Worm (Caenorhabditis elegans) whole organism, mixed stage, embryonic: ENCODE results near the gene hot-6.

Source experiments
- M03D4.4 ChIP-seq: sonication (generic microtip); optimal IDR thresholded peaks from 2 replicates; lab custom pipeline; 2017; ENCODE audit warnings: mild to moderate bottlenecking, missing genetic modification characterization, missing compliant biosample characterization
- bed-3 ChIP-seq: fragments of 200-800 bp; sonication (Bioruptor generic); optimal IDR thresholded peaks from 3 replicates; lab custom pipeline; 2018; ENCODE audit warnings: mild to moderate bottlenecking, missing genetic modification characterization, moderate library complexity, missing compliant biosample characterization
- blmp-1 ChIP-seq: fragments of 150-350 bp; optimal IDR thresholded peaks from 2 replicates; lab custom pipeline; 2014; ENCODE audit warnings: missing biosample characterization, missing genetic modification characterization
- ceh-43 ChIP-seq: fragments of 200-800 bp; sonication (Bioruptor generic); optimal IDR thresholded peaks from 2 replicates; lab custom pipeline; 2018; ENCODE audit warnings: mild to moderate bottlenecking, missing genetic modification characterization, moderate library complexity, missing compliant biosample characterization
- ceh-83 ChIP-seq: fragments of 200-800 bp; sonication (Bioruptor generic); optimal IDR thresholded peaks from 2 replicates; lab custom pipeline; 2018; ENCODE audit warnings: mild to moderate bottlenecking, missing genetic modification characterization, missing compliant biosample characterization
- ces-1 ChIP-seq: fragments of 150-350 bp; optimal IDR thresholded peaks from 2 replicates; lab custom pipeline; 2014; ENCODE audit warnings: missing biosample characterization, missing genetic modification reagents, missing genetic modification characterization
- cnd-1 ChIP-seq: fragments of 200-800 bp; sonication (Bioruptor generic); optimal IDR thresholded peaks from 2 replicates; lab custom pipeline; 2018; ENCODE audit warnings: mild to moderate bottlenecking, missing genetic modification characterization, missing compliant biosample characterization
- drap-1 ChIP-seq: fragments of 200-800 bp; sonication (Bioruptor generic); optimal IDR thresholded peaks from 3 replicates; lab custom pipeline; 2018; ENCODE audit warnings: mild to moderate bottlenecking, missing genetic modification characterization, missing compliant biosample characterization
- elt-1 ChIP-seq: sonication (generic microtip); optimal IDR thresholded peaks from 2 replicates; lab custom pipeline; 2017; ENCODE audit warnings: missing genetic modification characterization, mild to moderate bottlenecking, missing compliant biosample characterization, antibody characterized with exemption, moderate library complexity, borderline replicate concordance; ENCODE audit not compliant: insufficient read depth
- elt-3 ChIP-seq: fragments of 150-350 bp; optimal IDR thresholded peaks from 2 replicates; lab custom pipeline; 2014; ENCODE audit warnings: missing biosample characterization, missing genetic modification characterization
- flh-1 ChIP-seq: fragments of 200-800 bp; sonication (Bioruptor generic); optimal IDR thresholded peaks from 2 replicates; lab custom pipeline; 2018; ENCODE audit warnings: mild to moderate bottlenecking, missing genetic modification characterization, moderate library complexity, missing compliant biosample characterization
- ham-2 ChIP-seq: fragments of 200-800 bp; sonication (Bioruptor generic); optimal IDR thresholded peaks from 2 replicates; lab custom pipeline; 2018; ENCODE audit warnings: mild to moderate bottlenecking, missing genetic modification characterization, missing compliant biosample characterization
- hlh-1 ChIP-seq: fragments of 150-350 bp; optimal IDR thresholded peaks from 2 replicates; lab custom pipeline; 2014; ENCODE audit warnings: missing biosample characterization, missing genetic modification reagents, missing genetic modification characterization
- lin-13 ChIP-seq: fragments of 150-350 bp; optimal IDR thresholded peaks from 2 replicates; lab custom pipeline; 2014; ENCODE audit warnings: missing biosample characterization, missing genetic modification characterization
- lin-32 ChIP-seq: fragments of 200-800 bp; sonication (Bioruptor generic); optimal IDR thresholded peaks from 2 replicates; lab custom pipeline; 2018; ENCODE audit warnings: mild to moderate bottlenecking, missing genetic modification characterization, missing compliant biosample characterization
- lsy-2 ChIP-seq: fragments of 150-350 bp; optimal IDR thresholded peaks from 2 replicates; lab custom pipeline; 2014; ENCODE audit warnings: missing biosample characterization, missing genetic modification characterization
- mab-5 ChIP-seq: fragments of 150-350 bp; optimal IDR thresholded peaks from 2 replicates; lab custom pipeline; 2014; ENCODE audit warnings: missing biosample characterization, missing genetic modification characterization
- mep-1 ChIP-seq: fragments of 150-350 bp; optimal IDR thresholded peaks from 2 replicates; lab custom pipeline; 2017; ENCODE audit warnings: missing biosample characterization, missing genetic modification reagents, missing genetic modification characterization, inconsistent platforms
- mls-2 ChIP-seq: sonication (generic microtip); optimal IDR thresholded peaks from 2 replicates; lab custom pipeline; 2016; ENCODE audit warnings: mild to moderate bottlenecking, missing genetic modification characterization, moderate library complexity, missing compliant biosample characterization
- nhr-12 ChIP-seq: fragments of 150-350 bp; optimal IDR thresholded peaks from 2 replicates; lab custom pipeline; 2014; ENCODE audit warnings: missing biosample characterization, missing genetic modification characterization
- nhr-2 ChIP-seq: fragments of 150-350 bp; optimal IDR thresholded peaks from 2 replicates; lab custom pipeline; 2014; ENCODE audit warnings: missing biosample characterization, missing genetic modification characterization
- nhr-237 ChIP-seq: fragments of 150-350 bp; optimal IDR thresholded peaks from 2 replicates; lab custom pipeline; 2014; ENCODE audit warnings: missing biosample characterization, missing genetic modification characterization
- nhr-28 ChIP-seq: fragments of 150-350 bp; optimal IDR thresholded peaks from 2 replicates; lab custom pipeline; 2014; ENCODE audit warnings: missing biosample characterization, missing genetic modification characterization
- nhr-76 ChIP-seq: sonication (generic microtip); optimal IDR thresholded peaks from 2 replicates; lab custom pipeline; 2017; ENCODE audit warnings: missing biosample characterization, missing genetic modification characterization
- pha-4 ChIP-seq: fragments of 150-350 bp; optimal IDR thresholded peaks from 2 replicates; lab custom pipeline; 2018; ENCODE audit warnings: missing biosample characterization, missing genetic modification reagents, missing genetic modification characterization
- sem-2 ChIP-seq: fragments of 200-800 bp; sonication (Bioruptor generic); optimal IDR thresholded peaks from 2 replicates; lab custom pipeline; 2018; ENCODE audit warnings: mild to moderate bottlenecking, missing genetic modification characterization, missing compliant biosample characterization
- snpc-4 ChIP-seq: fragments of 150-350 bp; optimal IDR thresholded peaks from 2 replicates; lab custom pipeline; 2014; ENCODE audit warnings: missing biosample characterization, missing genetic modification characterization
- sptf-1 ChIP-seq: sonication (generic microtip); optimal IDR thresholded peaks from 2 replicates; lab custom pipeline; 2017; ENCODE audit warnings: mild to moderate bottlenecking, missing genetic modification characterization, moderate library complexity, missing compliant biosample characterization
- tbx-8 ChIP-seq: fragments of 200-800 bp; sonication (Bioruptor generic); optimal IDR thresholded peaks from 2 replicates; lab custom pipeline; 2018; ENCODE audit warnings: mild to moderate bottlenecking, missing genetic modification characterization, moderate library complexity, missing compliant biosample characterization
- unc-120 ChIP-seq: sonication (generic microtip); optimal IDR thresholded peaks from 2 replicates; lab custom pipeline; 2017; ENCODE audit warnings: missing genetic modification characterization, missing compliant biosample characterization; ENCODE audit not compliant: poor library complexity, severe bottlenecking
- unc-39 ChIP-seq: fragments of 150-350 bp; optimal IDR thresholded peaks from 2 replicates; lab custom pipeline; 2014; ENCODE audit warnings: missing biosample characterization, missing genetic modification characterization
- unc-62 ChIP-seq: fragments of 150-350 bp; optimal IDR thresholded peaks from 2 replicates; lab custom pipeline; 2014; ENCODE audit warnings: missing biosample characterization, missing genetic modification reagents, missing genetic modification characterization

Gene hot-6

ce11 chrV:11060239-11060984 lies 37.7 kb upstream of the hot-6 start, which contains the start of gene T04C12.11:
TSS of gene T04C12.11 (minus strand) at chrV:11060289.
- TF ChIP-seq blmp-1: no peak
- no peak for TF ChIP-seq sptf-1 (tag; lab: Kevin White, UChicago)
- TF ChIP-seq nhr-12: no peak
- no peak for TF ChIP-seq mab-5 (tag; lab: Kevin White, UChicago)
- TF ChIP-seq hlh-1 (tag; lab: Kevin White, UChicago): no peak
- no peak for TF ChIP-seq unc-120 (tag; lab: Kevin White, UChicago)
- TF ChIP-seq nhr-237: no peak
- TF ChIP-seq mep-1 (tag; lab: Kevin White, UChicago): no peak
- no peak for TF ChIP-seq cnd-1 (tag; lab: Kevin White, UChicago)
- no peak for TF ChIP-seq pha-4 (tag; lab: Kevin White, UChicago)
- TF ChIP-seq unc-62 (GFP tag; lab: Kevin White, UChicago): no peak
- no peak for TF ChIP-seq snpc-4 (tag; lab: Kevin White, UChicago)
- no peak for TF ChIP-seq unc-39 (tag; lab: Kevin White, UChicago)
- TF ChIP-seq drap-1 (GFP tag; lab: Kevin White, UChicago): no peak

- TF ChIP-seq drap-1 (GFP tag; lab: Kevin White, UChicago): no peak
- no peak for TF ChIP-seq elt-3
- TF ChIP-seq M03D4.4 (tag; lab: Kevin White, UChicago): no peak
- no peak for TF ChIP-seq nhr-237
- no peak for TF ChIP-seq elt-1 (tag; lab: Kevin White, UChicago)
- TF ChIP-seq lin-13 (tag; lab: Kevin White, UChicago): no peak
- TF ChIP-seq sem-2: no peak
- TF ChIP-seq unc-120 (tag; lab: Kevin White, UChicago): no peak
- no peak for TF ChIP-seq lin-32 (GFP tag; lab: Kevin White, UChicago)
- no peak for TF ChIP-seq nhr-12
- no peak for TF ChIP-seq ham-2 (GFP tag; lab: Kevin White, UChicago)
- TF ChIP-seq pha-4 (tag; lab: Kevin White, UChicago): no peak
- no peak for TF ChIP-seq nhr-2
- no peak for TF ChIP-seq unc-39 (tag; lab: Kevin White, UChicago)
- TF ChIP-seq cnd-1 (tag; lab: Kevin White, UChicago): no peak
- TF ChIP-seq ceh-43: no peak
- TF ChIP-seq blmp-1: no peak
Observed at ce11 chrV:11059180-11059579, 36.4 kb upstream of the hot-6 start, which contains the start of gene T04C12.1. TSS of gene T04C12.1 (minus strand) at chrV:11059269.

ce11 chrV:11057043-11057442 lies 34.3 kb upstream of the hot-6 start, which contains the start of gene srh-75:
TSS of gene srh-75 (minus strand) at chrV:11057143.
- TF ChIP-seq sem-2 (no peak), drap-1 (GFP tag; lab: Kevin White, UChicago) (no peak), flh-1 (GFP tag; lab: Kevin White, UChicago) (no peak), nhr-28 (tag; lab: Kevin White, UChicago) (no peak), unc-120 (tag; lab: Kevin White, UChicago) (no peak), nhr-237 (no peak), M03D4.4 (tag; lab: Kevin White, UChicago) (no peak), ceh-83 (no peak), hlh-1 (tag; lab: Kevin White, UChicago) (no peak), pha-4 (tag; lab: Kevin White, UChicago) (no peak), snpc-4 (tag; lab: Kevin White, UChicago) (no peak), mls-2 (tag; lab: Kevin White, UChicago) (no peak), ces-1 (no peak), lin-13 (tag; lab: Kevin White, UChicago) (no peak)

DNA sequence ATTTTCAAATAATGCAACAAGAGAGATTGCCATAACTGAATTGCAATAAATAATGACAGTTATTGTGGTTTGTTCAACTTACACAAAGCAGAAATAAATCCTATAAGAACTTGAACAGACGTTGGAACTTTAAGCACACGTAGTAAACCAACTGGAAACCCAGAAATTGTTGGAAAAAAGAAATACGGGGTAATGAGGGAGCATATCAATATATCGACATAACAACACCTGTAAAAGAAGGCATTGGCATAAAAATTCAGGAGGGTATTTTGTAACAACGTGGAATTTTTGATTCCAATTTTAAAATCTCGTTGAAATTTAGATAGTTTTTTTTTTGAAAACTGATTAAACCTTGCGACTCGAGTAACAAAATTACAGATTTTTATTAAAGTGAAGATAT lies 33.7 kb upstream of the hot-6 start:
- TF ChIP-seq hlh-1 (tag; lab: Kevin White, UChicago) (no peak), nhr-28 (tag; lab: Kevin White, UChicago) (no peak), nhr-76 (tag; lab: Kevin White, UChicago) (no peak), unc-120 (tag; lab: Kevin White, UChicago) (no peak), mep-1 (tag; lab: Kevin White, UChicago) (no peak), unc-62 (GFP tag; lab: Kevin White, UChicago) (no peak), cnd-1 (tag; lab: Kevin White, UChicago) (no peak), lsy-2 (tag; lab: Kevin White, UChicago) (no peak), tbx-8 (GFP tag; lab: Kevin White, UChicago) (no peak), sptf-1 (tag; lab: Kevin White, UChicago) (no peak), bed-3 (no peak), elt-3 (no peak), mab-5 (tag; lab: Kevin White, UChicago) (no peak), nhr-2 (no peak), elt-1 (tag; lab: Kevin White, UChicago) (no peak), pha-4 (tag; lab: Kevin White, UChicago) (no peak), nhr-237 (no peak)
